Worm (Caenorhabditis elegans) whole organism, L1 larva: Measurements from ENCODE around the gene ddx-23.
A peak's percentile ranks its signal among the peaks of the same experiment; 100 is the strongest.

ENCODE experiments used
- ama-1 ChIP-seq: fragments of 150-350 bp; optimal IDR thresholded peaks from 2 replicates; lab custom pipeline; 2014
- blmp-1 ChIP-seq: fragments of 150-350 bp; optimal IDR thresholded peaks from 2 replicates; lab custom pipeline; 2014; ENCODE audit warnings: missing biosample characterization, missing genetic modification characterization
- mep-1 ChIP-seq: fragments of 150-350 bp; optimal IDR thresholded peaks from 2 replicates; lab custom pipeline; 2014; ENCODE audit warnings: missing biosample characterization, missing genetic modification characterization
- pqm-1 ChIP-seq: sonication (generic microtip); optimal IDR thresholded peaks from 3 replicates; lab custom pipeline; 2017; ENCODE audit warnings: missing biosample characterization, missing genetic modification characterization
- skn-1 ChIP-seq: fragments of 150-350 bp; optimal IDR thresholded peaks from 2 replicates; lab custom pipeline; 2014; ENCODE audit warnings: missing biosample characterization, missing genetic modification characterization

ce11 chrIII:5843662-5844061, 9.4 kb downstream of the ddx-23 start:
- TF ChIP-seq blmp-1 (tag; lab: Kevin White, UChicago) (no peak), mep-1 (peak; percentile 40), skn-1 (tag; lab: Kevin White, UChicago) (peak; percentile 19), pqm-1 (no peak), ama-1 (lab: Kevin White, UChicago) (no peak)
